Worm (Caenorhabditis elegans): ENCODE data around the gene F28C6.8.

F28C6.8 gene

ce11 chrII:8585921-8586320 lies 20.7 kb upstream of the F28C6.8 start:
- TF ChIP-seq unc-62 (GFP tag; optimal IDR thresholded peaks at IDR 0.05): no peak

ce11 chrII:8587660-8588230 lies 18.9 kb upstream of the F28C6.8 start:
- TF ChIP-seq unc-62 (GFP tag; optimal IDR thresholded peaks at IDR 0.05): no peak

- no peak for TF ChIP-seq unc-62 (GFP tag; optimal IDR thresholded peaks at IDR 0.05)
These were observed 18.2 kb upstream of the F28C6.8 start for ce11 chrII:8588442-8588841.

ce11 chrII:8589227-8589626 lies 17.4 kb upstream of the F28C6.8 start:
- TF ChIP-seq unc-62 (GFP tag; optimal IDR thresholded peaks at IDR 0.05): no peak

- TF ChIP-seq unc-62 (GFP tag; optimal IDR thresholded peaks at IDR 0.05): no peak
These were observed 16.0 kb upstream of the F28C6.8 start, which contains the start of gene aptf-4 for ce11 chrII:8590684-8591083. Gene aptf-4, plus strand, starts transcription at chrII:8590984.

- no peak for TF ChIP-seq unc-62 (GFP tag; optimal IDR thresholded peaks at IDR 0.05)
These were observed 12.6 kb upstream of the F28C6.8 start, which contains the start of gene aptf-3 for ce11 chrII:8593840-8594625. Gene aptf-3, plus strand, starts transcription at chrII:8594190.

- TF ChIP-seq unc-62 (GFP tag; optimal IDR thresholded peaks at IDR 0.05): no peak
These were observed 7.4 kb upstream of the F28C6.8 start, which contains the start of gene F28C6.5 for ce11 chrII:8599214-8599613. Gene F28C6.5, plus strand, starts transcription at chrII:8599514.

- TF ChIP-seq unc-62 (GFP tag; optimal IDR thresholded peaks at IDR 0.05): no peak
These were observed 6.5 kb upstream of the F28C6.8 start, which contains the start of gene pigg-1 for ce11 chrII:8600165-8600564. Gene pigg-1, minus strand, starts transcription at chrII:8600265.

- no peak for TF ChIP-seq unc-62 (GFP tag; optimal IDR thresholded peaks at IDR 0.05)
These were observed 4.2 kb upstream of the F28C6.8 start, which contains the start of the genes cpf-1 and rpl-26 for ce11 chrII:8602337-8602944. Gene cpf-1, minus strand, starts transcription at chrII:8602440. Gene rpl-26, plus strand, starts transcription at chrII:8602785.

ce11 chrII:8603567-8604359 lies 2.9 kb upstream of the F28C6.8 start, which contains the start of gene suf-1:
Gene suf-1, plus strand, starts transcription at chrII:8603846.
- no peak for TF ChIP-seq unc-62 (GFP tag; optimal IDR thresholded peaks at IDR 0.05)

- no peak for TF ChIP-seq unc-62 (GFP tag; optimal IDR thresholded peaks at IDR 0.05)
These were observed 1.0 kb downstream of the F28C6.8 start, which contains the start of gene F28C6.10 for ce11 chrII:8607662-8608061. Gene F28C6.10, plus strand, starts transcription at chrII:8607962.

ce11 chrII:8610085-8610484 lies 3.4 kb downstream of the F28C6.8 start, which contains the start of gene F28C6.9:
Gene F28C6.9, minus strand, starts transcription at chrII:8610185.
- TF ChIP-seq unc-62 (GFP tag; optimal IDR thresholded peaks at IDR 0.05): no peak

- no peak for TF ChIP-seq unc-62 (GFP tag; optimal IDR thresholded peaks at IDR 0.05)
These were observed 3.9 kb downstream of the F28C6.8 start for ce11 chrII:8610585-8610984.

- no peak for TF ChIP-seq unc-62 (GFP tag; optimal IDR thresholded peaks at IDR 0.05)
These were observed 4.7 kb downstream of the F28C6.8 start for ce11 chrII:8611330-8611729.

ce11 chrII:8612470-8612869 lies 5.8 kb downstream of the F28C6.8 start, which contains the start of gene T22C8.1:
Gene T22C8.1, plus strand, starts transcription at chrII:8612770.
- TF ChIP-seq unc-62 (GFP tag; optimal IDR thresholded peaks at IDR 0.05): no peak

Measured in whole organism, dauer.